Worm (Caenorhabditis elegans) whole organism, L2 larva: ENCODE data around the gene cyb-3.

Experiments
- ama-1 ChIP-seq: fragments of 150-350 bp; optimal IDR thresholded peaks from 2 replicates; lab custom pipeline; 2018; ENCODE audit warnings: inconsistent platforms
- mab-5 ChIP-seq: fragments of 150-350 bp; optimal IDR thresholded peaks from 2 replicates; lab custom pipeline; 2014; ENCODE audit warnings: missing biosample characterization, missing genetic modification characterization
- mdl-1 ChIP-seq, 2 experiments: fragments of 150-350 bp in 1 of 2; sonication (generic microtip) in 1 of 2; optimal IDR thresholded peaks; 2 replicates each; lab custom pipeline; 2017; ENCODE audit warnings: missing biosample characterization in 2 of 2, missing genetic modification characterization in 2 of 2
- nhr-11 ChIP-seq: fragments of 150-350 bp; optimal IDR thresholded peaks from 2 replicates; lab custom pipeline; 2014; ENCODE audit warnings: missing biosample characterization, missing genetic modification characterization
- sem-4 ChIP-seq: fragments of 150-350 bp; optimal IDR thresholded peaks from 2 replicates; lab custom pipeline; 2014; ENCODE audit warnings: missing biosample characterization, missing genetic modification reagents, missing genetic modification characterization
- unc-62 ChIP-seq: fragments of 150-350 bp; optimal IDR thresholded peaks from 2 replicates; lab custom pipeline; 2014; ENCODE audit warnings: missing biosample characterization, missing genetic modification reagents, missing genetic modification characterization

DNA sequence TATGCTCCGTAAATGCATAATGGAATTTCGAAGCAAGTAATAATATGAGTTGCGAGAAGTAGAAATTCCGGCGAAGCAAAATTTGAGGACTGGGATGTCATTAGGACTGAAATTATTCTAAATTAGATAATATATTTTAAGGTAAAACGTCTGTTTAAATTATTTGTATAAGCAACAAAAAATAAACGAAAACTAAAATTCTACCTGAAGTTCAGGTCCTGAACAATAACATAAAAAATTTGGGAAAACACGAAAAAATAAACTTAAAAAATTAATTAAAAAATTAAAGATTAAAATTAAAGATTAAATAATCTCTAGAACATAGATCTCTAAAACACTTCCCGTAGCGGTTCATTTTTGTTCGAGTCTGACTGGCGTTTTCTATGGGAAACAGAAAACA lies 15.7 kb upstream of the cyb-3 start, which contains the start of gene srh-251:
- TF ChIP-seq ama-1 (no peak), unc-62 (GFP tag; lab: Kevin White, UChicago) (no peak), sem-4 (no peak), mdl-1 (tag; optimal IDR thresholded peaks at IDR 0.05; lab: Kevin White, UChicago) (no peak), mab-5 (tag; lab: Kevin White, UChicago) (no peak), nhr-11 (no peak)
